Worm (Caenorhabditis elegans): Measurements from ENCODE around the gene pals-28.

ce11 chrIII:4379717-4380116 lies 4.9 kb upstream of the pals-28 start, which contains the start of gene B0284.3:
- TF ChIP-seq him-1 (tag; optimal IDR thresholded peaks at IDR 0.05) (no peak), W03F9.2 (tag; optimal IDR thresholded peaks at IDR 0.05) (no peak), dao-5 (tag; optimal IDR thresholded peaks at IDR 0.05) (no peak)

Measured in whole organism, L4/young adult.